Fruit fly (Drosophila melanogaster) whole organism, wandering third instar larva: ENCODE data around the gene CG44815.
A peak's percentile ranks its signal among the peaks of the same experiment; 100 is the strongest.

Source experiments
- Dfd ChIP-seq: fragments of >200 bp; optimal IDR thresholded peaks from 2 replicates; lab custom pipeline; 2017; ENCODE audit warnings: missing biosample characterization, missing genetic modification characterization
- Hnf4 ChIP-seq: fragments of 200-800 bp; sonication (Bioruptor generic); optimal IDR thresholded peaks from 2 replicates; lab custom pipeline; 2016; ENCODE audit warnings: missing biosample characterization, mild to moderate bottlenecking, missing genetic modification characterization
- foxo ChIP-seq, 2 experiments: fragments of 200-800 bp; sonication (Bioruptor generic); optimal IDR thresholded peaks; 2 replicates in 1 of 2; 3 replicates in 1 of 2; lab custom pipeline; 2016 to 2017; ENCODE audit warnings: missing biosample characterization in 2 of 2, missing genetic modification characterization in 2 of 2
- rgr ChIP-seq: fragments of 200-800 bp; sonication (Bioruptor generic); optimal IDR thresholded peaks from 3 replicates; lab custom pipeline; 2016; ENCODE audit warnings: missing biosample characterization, mild to moderate bottlenecking, missing genetic modification characterization
- sage ChIP-seq: fragments of 200-800 bp; sonication (Bioruptor generic); optimal IDR thresholded peaks from 2 replicates; lab custom pipeline; 2016; ENCODE audit warnings: missing biosample characterization, mild to moderate bottlenecking, missing genetic modification characterization

CG44815 gene

DNA sequence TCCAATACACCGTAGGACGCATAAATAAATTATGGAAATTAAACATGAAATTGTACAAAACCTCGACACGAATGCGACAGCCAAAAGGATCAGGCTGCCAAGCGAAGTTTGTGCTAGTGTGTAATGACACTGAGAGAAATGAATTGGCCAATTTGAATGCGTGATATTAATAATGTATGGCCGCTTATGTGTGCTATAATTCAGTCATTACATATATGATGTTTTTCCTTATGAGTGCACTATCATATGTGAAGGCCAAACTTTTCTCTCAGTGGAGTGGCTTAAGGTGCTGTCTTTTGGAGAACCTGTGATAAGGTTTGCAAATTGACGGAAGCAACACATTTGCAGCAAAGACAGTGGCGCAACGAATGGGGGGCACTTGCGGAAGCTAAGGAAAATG is 46.2 kb downstream of the CG44815 start:
- TF ChIP-seq rgr (GFP tag; lab: Kevin White, UChicago) (peak; percentile 12), foxo (GFP tag; optimal IDR thresholded peaks at IDR 0.05; lab: Kevin White, UChicago) (peak in 1 of 2 experiments; percentile 1), Hnf4 (GFP tag; lab: Kevin White, UChicago) (no peak), sage (no peak)

DNA sequence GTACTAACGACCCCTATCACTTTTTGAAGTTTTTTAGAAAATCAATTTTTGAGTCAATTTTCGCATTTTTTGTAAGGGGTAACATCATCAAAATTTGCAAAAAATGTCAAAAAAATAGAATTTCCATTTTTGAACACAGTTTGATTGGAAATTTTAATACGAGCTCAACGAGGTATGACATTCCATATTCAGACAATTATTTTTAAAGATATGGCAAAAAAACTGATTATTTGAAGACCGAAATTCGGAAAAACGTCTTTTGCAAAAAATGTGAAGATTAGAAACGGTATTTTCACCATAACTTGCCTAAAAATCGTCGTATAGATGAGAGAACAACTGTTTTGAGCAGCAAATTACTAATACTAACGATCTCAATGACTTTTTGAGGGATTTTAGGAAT is 49.2 kb downstream of the CG44815 start:
- peak; percentile 94 for TF ChIP-seq Dfd (GFP tag; lab: Kevin White, UChicago)
